Worm (Caenorhabditis elegans) whole organism, L1 larva: ENCODE measurements around the gene fbxb-60.

Experiments used
- C34B4.2 ChIP-seq: sonication (generic microtip); optimal IDR thresholded peaks from 2 replicates; lab custom pipeline; 2017; ENCODE audit warnings: mild to moderate bottlenecking, missing genetic modification characterization, missing compliant biosample characterization
- aly-2 ChIP-seq: fragments of 150-350 bp; optimal IDR thresholded peaks from 2 replicates; lab custom pipeline; 2014; ENCODE audit warnings: missing biosample characterization, missing genetic modification characterization
- ama-1 ChIP-seq: fragments of 150-350 bp; optimal IDR thresholded peaks from 2 replicates; lab custom pipeline; 2014
- hlh-4 ChIP-seq: sonication (generic microtip); optimal IDR thresholded peaks from 2 replicates; lab custom pipeline; 2016; ENCODE audit warnings: mild to moderate bottlenecking, missing genetic modification characterization, missing compliant biosample characterization
- mdl-1 ChIP-seq, 2 experiments: fragments of 150-350 bp; optimal IDR thresholded peaks; 2 replicates each; lab custom pipeline; 2014 to 2017; ENCODE audit warnings: missing biosample characterization in 2 of 2, missing genetic modification characterization in 2 of 2, inconsistent platforms in 1 of 2
- mep-1 ChIP-seq: fragments of 150-350 bp; optimal IDR thresholded peaks from 2 replicates; lab custom pipeline; 2014; ENCODE audit warnings: missing biosample characterization, missing genetic modification characterization
- nhr-11 ChIP-seq: fragments of 150-350 bp; optimal IDR thresholded peaks from 2 replicates; lab custom pipeline; 2014; ENCODE audit warnings: missing biosample characterization, missing genetic modification characterization
- nhr-19 ChIP-seq: fragments of 200-800 bp; sonication (Bioruptor generic); conservative IDR thresholded peaks from 2 replicates; pipeline ENCODE4 v1.3.6; 2022; ENCODE audit warnings: missing genetic modification characterization, missing compliant biosample characterization
- nhr-237 ChIP-seq: fragments of 150-350 bp; optimal IDR thresholded peaks from 2 replicates; lab custom pipeline; 2014; ENCODE audit warnings: missing biosample characterization, missing genetic modification characterization
- sptf-1 ChIP-seq: fragments of 150-350 bp; optimal IDR thresholded peaks from 2 replicates; lab custom pipeline; 2014; ENCODE audit warnings: missing biosample characterization, missing genetic modification characterization
- swsn-7 ChIP-seq: sonication (generic microtip); optimal IDR thresholded peaks from 2 replicates; lab custom pipeline; 2016; ENCODE audit warnings: missing genetic modification characterization, missing compliant biosample characterization
- zag-1 ChIP-seq: fragments of 150-350 bp; optimal IDR thresholded peaks from 2 replicates; lab custom pipeline; 2014; ENCODE audit warnings: missing biosample characterization, missing genetic modification characterization
- ztf-11 ChIP-seq, 2 experiments: sonication (generic microtip); optimal IDR thresholded peaks; 2 replicates each; lab custom pipeline; 2016 to 2017; ENCODE audit warnings: missing genetic modification characterization in 2 of 2, missing biosample characterization in 1 of 2, missing compliant biosample characterization in 1 of 2
- ztf-4 ChIP-seq: fragments of 150-350 bp; optimal IDR thresholded peaks from 2 replicates; lab custom pipeline; 2014; ENCODE audit warnings: missing biosample characterization, missing genetic modification characterization

DNA sequence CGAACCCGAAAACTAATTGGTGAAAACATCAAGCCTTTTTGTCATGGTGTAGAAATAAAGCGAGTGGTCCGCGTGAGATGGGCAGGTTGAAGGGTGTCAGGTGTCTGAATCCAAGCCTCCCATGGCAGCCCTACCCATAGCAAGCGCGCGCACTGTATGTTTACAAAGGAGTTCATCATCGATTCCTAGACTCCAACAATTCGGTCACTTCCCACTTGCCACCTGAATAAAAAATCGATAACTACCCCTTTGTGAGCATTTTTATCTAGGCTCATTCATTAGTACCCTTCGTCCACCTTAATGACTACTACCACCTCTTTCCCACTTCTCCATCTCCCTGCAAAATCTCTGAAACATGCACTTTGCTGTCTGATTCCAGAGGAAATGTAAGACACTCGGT, 15.4 kb downstream of the fbxb-60 start, which contains the start of gene fbxb-64:
- TF ChIP-seq aly-2 (no peak), ama-1 (lab: Kevin White, UChicago) (no peak), swsn-7 (tag; lab: Kevin White, UChicago) (no peak), ztf-4 (tag; lab: Kevin White, UChicago) (no peak), nhr-11 (no peak), mdl-1 (tag; optimal IDR thresholded peaks at IDR 0.05; lab: Kevin White, UChicago) (no peak), nhr-19 (GFP tag; lab: Robert Waterston, UW) (no peak), hlh-4 (no peak), zag-1 (no peak), C34B4.2 (no peak), ztf-11 (tag; optimal IDR thresholded peaks at IDR 0.05; lab: Kevin White, UChicago) (no peak), nhr-237 (no peak), sptf-1 (no peak), mep-1 (tag; lab: Kevin White, UChicago) (no peak)
